Worm (Caenorhabditis elegans): ENCODE data around the gene R03G8.6.

- TF ChIP-seq elt-3 (tag; optimal IDR thresholded peaks at IDR 0.05) (no peak), lin-39 (tag; optimal IDR thresholded peaks at IDR 0.05) (no peak), nhr-11 (tag; optimal IDR thresholded peaks at IDR 0.05) (no peak), C34F6.9 (tag; optimal IDR thresholded peaks at IDR 0.05) (no peak), F13H6.1 (tag; optimal IDR thresholded peaks at IDR 0.05) (no peak), sma-3 (GFP tag; optimal IDR thresholded peaks at IDR 0.05) (no peak), mdl-1 (tag; optimal IDR thresholded peaks at IDR 0.05) (no peak), sma-9 (GFP tag; optimal IDR thresholded peaks at IDR 0.05) (no peak), sma-9 (tag; optimal IDR thresholded peaks at IDR 0.05) (no peak), mab-5 (tag; optimal IDR thresholded peaks at IDR 0.05) (no peak), lsy-2 (tag; optimal IDR thresholded peaks at IDR 0.05) (no peak), nhr-10 (tag; optimal IDR thresholded peaks at IDR 0.05) (no peak), blmp-1 (tag; optimal IDR thresholded peaks at IDR 0.05; ENCODE audit: insufficient read depth) (no peak)
Observed at ce11 chrX:13102838-13103237, 2.5 kb upstream of the R03G8.6 start.

All from whole organism, L2 larva.